Fruit fly (Drosophila melanogaster): ENCODE measurements around the gene Mipp1.

Mipp1 gene

DNA sequence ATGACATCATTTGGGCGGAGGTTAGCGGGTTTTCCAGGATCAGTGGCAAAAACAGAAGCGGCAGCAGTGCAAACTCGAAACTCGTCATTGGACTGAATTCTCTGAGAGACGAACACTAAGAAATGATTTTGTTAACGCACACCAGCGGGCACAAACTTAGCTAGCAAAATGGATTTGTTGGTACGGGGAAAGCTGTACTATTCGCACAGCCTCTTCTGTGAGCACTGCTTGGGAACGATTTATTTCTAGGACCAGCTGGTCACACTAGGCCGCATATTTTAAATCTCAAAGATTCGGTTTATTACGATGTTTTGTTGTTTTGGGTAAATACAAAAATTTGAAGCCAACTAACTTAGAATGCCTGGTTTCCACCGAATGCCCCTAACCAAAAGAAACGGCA is 36.0 kb upstream of the Mipp1 start, which contains the start of gene CG4098 (continued):
- TF ChIP-seq Tbp (GFP tag; optimal IDR thresholded peaks at IDR 0.05) = no peak
- no peak for TF ChIP-seq CG14965 (GFP tag; optimal IDR thresholded peaks at IDR 0.05; ENCODE audit: borderline replicate concordance)
- peak; percentile 70 for TF ChIP-seq dysf (GFP tag; IDR thresholded peaks at IDR 0.05)
- no peak for TF ChIP-seq CG17361 (GFP tag; IDR thresholded peaks at IDR 0.05)
- TF ChIP-seq Bdp1 (GFP tag; optimal IDR thresholded peaks at IDR 0.05) = peak; percentile 46
- peak; percentile 78 for TF ChIP-seq NFAT (GFP tag; IDR thresholded peaks at IDR 0.05)
- no peak for TF ChIP-seq CG11723 (GFP tag; optimal IDR thresholded peaks at IDR 0.05)
- TF ChIP-seq CG10366 (GFP tag; IDR thresholded peaks at IDR 0.05) = peak; percentile 76
- no peak for TF ChIP-seq en (GFP tag; optimal IDR thresholded peaks at IDR 0.05)
- peak; percentile 75 for TF ChIP-seq CG1603 (tag; optimal IDR thresholded peaks at IDR 0.05)
- TF ChIP-seq CG9797 (GFP tag; optimal IDR thresholded peaks at IDR 0.05) = peak; percentile 52
- peak; percentile 59 for TF ChIP-seq schlank (tag; optimal IDR thresholded peaks at IDR 0.05)
- peak; percentile 80 for TF ChIP-seq CG3995 (GFP tag; optimal IDR thresholded peaks at IDR 0.05)
- TF ChIP-seq CG10462 (GFP tag; optimal IDR thresholded peaks at IDR 0.05) = no peak
- peak; percentile 53; the same call in 2 of the 3 replicates for TF ChIP-seq ase (GFP tag; IDR thresholded peaks at IDR 0.05)
- no peak for TF ChIP-seq CG15479 (GFP tag; optimal IDR thresholded peaks at IDR 0.05)
- peak; percentile 63 to 65 for TF ChIP-seq Pdp1 (GFP tag; optimal IDR thresholded peaks at IDR 0.05)
- TF ChIP-seq CG11504 (tag; optimal IDR thresholded peaks at IDR 0.05) = peak; percentile 44
- peak; percentile 47 for TF ChIP-seq Dek (tag; optimal IDR thresholded peaks at IDR 0.05)
- TF ChIP-seq CG3726 (GFP tag; IDR thresholded peaks at IDR 0.05) = 0 out of 3 replicates have a peak, but pooled peaks have one; percentile 65
- peak; percentile 67 for TF ChIP-seq Atf6 (GFP tag; IDR thresholded peaks at IDR 0.05)
- peak; percentile 21 for TF ChIP-seq CG17912 (GFP tag; optimal IDR thresholded peaks at IDR 0.05)
- no peak for TF ChIP-seq CG34224 (GFP tag; IDR thresholded peaks at IDR 0.05; ENCODE audit: partially characterized antibody)
- TF ChIP-seq CG12236 (GFP tag; optimal IDR thresholded peaks at IDR 0.05) = no peak
- no peak; the same call in 1 of the 2 replicates for TF ChIP-seq CG10959 (GFP tag; IDR thresholded peaks at IDR 0.05)
- TF ChIP-seq CG7928 (GFP tag; optimal IDR thresholded peaks at IDR 0.05) = peak; percentile 35
- TF ChIP-seq CG30403 (GFP tag; optimal IDR thresholded peaks at IDR 0.05) = peak; percentile 64
- no peak for TF ChIP-seq GATAe (GFP tag; conservative IDR thresholded peaks at IDR 0.05)
- peak; percentile 33 for TF ChIP-seq CG4282 (GFP tag; optimal IDR thresholded peaks at IDR 0.05)
- TF ChIP-seq CG15514 (GFP tag; optimal IDR thresholded peaks at IDR 0.05) = peak; percentile 67
- peak; percentile 71 for TF ChIP-seq CG17328 (GFP tag; IDR thresholded peaks at IDR 0.05)
- TF ChIP-seq CG9932 (GFP tag; IDR thresholded peaks at IDR 0.05) = peak; percentile 88
- peak; percentile 46 for TF ChIP-seq CG12744 (GFP tag; optimal IDR thresholded peaks at IDR 0.05)
- TF ChIP-seq lola (GFP tag; optimal IDR thresholded peaks at IDR 0.05) = no peak
- peak; percentile 17 for TF ChIP-seq Sin3A (optimal IDR thresholded peaks at IDR 0.05)
- peak; percentile 33 for TF ChIP-seq MESR4 (GFP tag; optimal IDR thresholded peaks at IDR 0.05)
- TF ChIP-seq HLH3B (GFP tag; IDR thresholded peaks at IDR 0.05) = peak; percentile 57
- TF ChIP-seq NC2α (GFP tag; optimal IDR thresholded peaks at IDR 0.05) = no peak
- peak; percentile 69 for TF ChIP-seq Meics (GFP tag; optimal IDR thresholded peaks at IDR 0.05)
- TF ChIP-seq CG12219 (GFP tag; optimal IDR thresholded peaks at IDR 0.05) = peak; percentile 38
- TF ChIP-seq knrl (GFP tag; IDR thresholded peaks at IDR 0.05; ENCODE audit: partially characterized antibody) = 0 out of 3 replicates have a peak, but pooled peaks have one; percentile 21
- TF ChIP-seq CG5953 (GFP tag; IDR thresholded peaks at IDR 0.05) = no peak
- TF ChIP-seq B-H1 (GFP tag; IDR thresholded peaks at IDR 0.05) = peak; percentile 24; the same call in 2 of the 3 replicates
- no peak for TF ChIP-seq CG3407 (GFP tag; optimal IDR thresholded peaks at IDR 0.05)
- no peak for TF ChIP-seq toy (GFP tag; IDR thresholded peaks at IDR 0.05)
- TF ChIP-seq pita (GFP tag; optimal IDR thresholded peaks at IDR 0.05) = no peak
- TF ChIP-seq gt (GFP tag; IDR thresholded peaks at IDR 0.05) = no peak
- TF ChIP-seq unc-4 (GFP tag; IDR thresholded peaks at IDR 0.05; ENCODE audit: partially characterized antibody) = no peak
- TF ChIP-seq CG2202 (tag; optimal IDR thresholded peaks at IDR 0.05) = no peak
- peak; percentile 53 for TF ChIP-seq shn (GFP tag; optimal IDR thresholded peaks at IDR 0.05)
- peak; percentile 78 for TF ChIP-seq CG12769 (tag; optimal IDR thresholded peaks at IDR 0.05)
